Worm (Caenorhabditis elegans) whole organism, L2 larva: ENCODE results near the gene rrc-1.

Experiments
- C34F6.9 ChIP-seq: fragments of 150-350 bp; optimal IDR thresholded peaks from 2 replicates; lab custom pipeline; 2014; ENCODE audit warnings: missing biosample characterization, missing genetic modification characterization
- F13H6.1 ChIP-seq: sonication (generic microtip); optimal IDR thresholded peaks from 2 replicates; lab custom pipeline; 2016; ENCODE audit warnings: missing genetic modification characterization, missing compliant biosample characterization
- ZK546.5 ChIP-seq: sonication (generic microtip); optimal IDR thresholded peaks from 2 replicates; lab custom pipeline; 2017; ENCODE audit warnings: missing biosample characterization, missing genetic modification characterization
- aly-2 ChIP-seq: fragments of 150-350 bp; optimal IDR thresholded peaks from 2 replicates; lab custom pipeline; 2014; ENCODE audit warnings: missing biosample characterization, missing genetic modification characterization
- ama-1 ChIP-seq: fragments of 150-350 bp; optimal IDR thresholded peaks from 2 replicates; lab custom pipeline; 2018; ENCODE audit warnings: inconsistent platforms
- ceh-16 ChIP-seq: fragments of 150-350 bp; optimal IDR thresholded peaks from 2 replicates; lab custom pipeline; 2014; ENCODE audit warnings: missing biosample characterization, missing genetic modification characterization
- ceh-82 ChIP-seq: fragments of 150-350 bp; optimal IDR thresholded peaks from 2 replicates; lab custom pipeline; 2014; ENCODE audit warnings: missing biosample characterization, missing genetic modification characterization
- crh-2 ChIP-seq: sonication (generic microtip); optimal IDR thresholded peaks from 2 replicates; lab custom pipeline; 2017; ENCODE audit warnings: missing biosample characterization, missing genetic modification characterization
- dmd-4 ChIP-seq: sonication (generic microtip); optimal IDR thresholded peaks from 2 replicates; lab custom pipeline; 2017; ENCODE audit warnings: missing biosample characterization, missing genetic modification characterization
- egl-27 ChIP-seq: sonication (generic microtip); optimal IDR thresholded peaks from 3 replicates; lab custom pipeline; 2017; ENCODE audit warnings: missing biosample characterization, missing genetic modification reagents, missing genetic modification characterization
- elt-1 ChIP-seq: fragments of 150-350 bp; optimal IDR thresholded peaks from 2 replicates; lab custom pipeline; 2014; ENCODE audit warnings: missing biosample characterization, missing genetic modification characterization
- elt-3 ChIP-seq: sonication (generic microtip); optimal IDR thresholded peaks from 2 replicates; lab custom pipeline; 2017; ENCODE audit warnings: missing biosample characterization, missing genetic modification characterization
- fos-1 ChIP-seq: fragments of 150-350 bp; optimal IDR thresholded peaks from 2 replicates; lab custom pipeline; 2014; ENCODE audit warnings: missing biosample characterization, missing genetic modification characterization
- gmeb-1 ChIP-seq: fragments of 150-350 bp; optimal IDR thresholded peaks from 2 replicates; lab custom pipeline; 2014; ENCODE audit warnings: missing biosample characterization, missing genetic modification characterization
- lin-11 ChIP-seq: fragments of 150-350 bp; sonication (generic microtip); optimal IDR thresholded peaks from 2 replicates; lab custom pipeline; 2014; ENCODE audit warnings: missing biosample characterization, missing genetic modification characterization, inconsistent platforms, mixed read lengths
- lin-13 ChIP-seq: fragments of 150-350 bp; optimal IDR thresholded peaks from 2 replicates; lab custom pipeline; 2014; ENCODE audit warnings: missing biosample characterization, missing genetic modification reagents, missing genetic modification characterization
- lsy-2 ChIP-seq, 2 experiments: fragments of 150-350 bp in 1 of 2; sonication (generic microtip) in 1 of 2; optimal IDR thresholded peaks; 2 replicates each; lab custom pipeline; 2014 to 2017; ENCODE audit warnings: missing biosample characterization in 2 of 2, missing genetic modification characterization in 2 of 2
- mab-5 ChIP-seq: fragments of 150-350 bp; optimal IDR thresholded peaks from 2 replicates; lab custom pipeline; 2014; ENCODE audit warnings: missing biosample characterization, missing genetic modification characterization
- mbf-1 ChIP-seq: sonication (generic microtip); optimal IDR thresholded peaks from 2 replicates; lab custom pipeline; 2017; ENCODE audit warnings: missing biosample characterization, missing genetic modification characterization
- mdl-1 ChIP-seq, 2 experiments: fragments of 150-350 bp in 1 of 2; sonication (generic microtip) in 1 of 2; optimal IDR thresholded peaks; 2 replicates each; lab custom pipeline; 2017; ENCODE audit warnings: missing biosample characterization in 2 of 2, missing genetic modification characterization in 2 of 2
- nhr-11 ChIP-seq: fragments of 150-350 bp; optimal IDR thresholded peaks from 2 replicates; lab custom pipeline; 2014; ENCODE audit warnings: missing biosample characterization, missing genetic modification characterization
- nhr-12 ChIP-seq: fragments of 150-350 bp; optimal IDR thresholded peaks from 2 replicates; lab custom pipeline; 2014; ENCODE audit warnings: missing biosample characterization, missing genetic modification characterization
- nhr-129 ChIP-seq: fragments of 150-350 bp; optimal IDR thresholded peaks from 2 replicates; lab custom pipeline; 2014; ENCODE audit warnings: missing biosample characterization, missing genetic modification characterization
- nhr-21 ChIP-seq: fragments of 150-350 bp; optimal IDR thresholded peaks from 2 replicates; lab custom pipeline; 2014; ENCODE audit warnings: missing biosample characterization, missing genetic modification characterization
- nhr-237 ChIP-seq: fragments of 150-350 bp; optimal IDR thresholded peaks from 2 replicates; lab custom pipeline; 2014; ENCODE audit warnings: missing biosample characterization, missing genetic modification characterization
- nhr-25 ChIP-seq: fragments of 150-350 bp; sonication (generic microtip); optimal IDR thresholded peaks from 3 replicates; lab custom pipeline; 2014; ENCODE audit warnings: missing biosample characterization, missing genetic modification characterization
- nhr-6 ChIP-seq: fragments of 150-350 bp; optimal IDR thresholded peaks from 2 replicates; lab custom pipeline; 2014; ENCODE audit warnings: missing biosample characterization, missing genetic modification characterization
- nhr-77 ChIP-seq: fragments of 150-350 bp; optimal IDR thresholded peaks from 2 replicates; lab custom pipeline; 2014; ENCODE audit warnings: missing biosample characterization, missing genetic modification characterization
- peb-1 ChIP-seq: fragments of 150-350 bp; optimal IDR thresholded peaks from 2 replicates; lab custom pipeline; 2014; ENCODE audit warnings: missing biosample characterization, missing genetic modification characterization
- sem-4 ChIP-seq: fragments of 150-350 bp; optimal IDR thresholded peaks from 2 replicates; lab custom pipeline; 2014; ENCODE audit warnings: missing biosample characterization, missing genetic modification reagents, missing genetic modification characterization
- skn-1 ChIP-seq: sonication (generic microtip); optimal IDR thresholded peaks from 2 replicates; lab custom pipeline; 2017; ENCODE audit warnings: missing biosample characterization, missing genetic modification characterization
- sma-3 ChIP-seq: sonication (generic microtip); optimal IDR thresholded peaks from 2 replicates; lab custom pipeline; 2016; ENCODE audit warnings: missing genetic modification reagents, missing genetic modification characterization, missing compliant biosample characterization
- sma-9 ChIP-seq, 2 experiments: fragments of 150-350 bp in 1 of 2; sonication (generic microtip) in 1 of 2; optimal IDR thresholded peaks; 2 replicates each; lab custom pipeline; 2014 to 2016; ENCODE audit warnings: missing genetic modification characterization in 2 of 2, mild to moderate bottlenecking in 1 of 2, missing biosample characterization in 1 of 2, missing compliant biosample characterization in 1 of 2, missing genetic modification reagents in 1 of 2, moderate library complexity in 1 of 2
- snpc-4 ChIP-seq: fragments of 150-350 bp; optimal IDR thresholded peaks from 2 replicates; lab custom pipeline; 2014; ENCODE audit warnings: missing biosample characterization, missing genetic modification characterization
- unc-39 ChIP-seq: fragments of 150-350 bp; optimal IDR thresholded peaks from 2 replicates; lab custom pipeline; 2014; ENCODE audit warnings: missing biosample characterization, missing genetic modification characterization
- unc-55 ChIP-seq: fragments of 150-350 bp; sonication (generic microtip); optimal IDR thresholded peaks from 3 replicates; lab custom pipeline; 2014; ENCODE audit warnings: missing biosample characterization, missing genetic modification reagents, missing genetic modification characterization
- zag-1 ChIP-seq: fragments of 150-350 bp; optimal IDR thresholded peaks from 2 replicates; lab custom pipeline; 2014; ENCODE audit warnings: missing biosample characterization, missing genetic modification characterization
- ztf-1 ChIP-seq: fragments of 200-800 bp; sonication (Bioruptor generic); conservative IDR thresholded peaks from 2 replicates; pipeline ENCODE4 v1.3.6; 2022; ENCODE audit warnings: missing genetic modification characterization, missing compliant biosample characterization
- ztf-11 ChIP-seq: sonication (generic microtip); optimal IDR thresholded peaks from 2 replicates; lab custom pipeline; 2017; ENCODE audit warnings: missing biosample characterization, missing genetic modification characterization
- ztf-4 ChIP-seq: fragments of 150-350 bp; optimal IDR thresholded peaks from 2 replicates; lab custom pipeline; 2014; ENCODE audit warnings: missing biosample characterization, missing genetic modification characterization

rrc-1 gene

ce11 chrX:9842102-9842501 lies 11.0 kb upstream of the rrc-1 start:
- TF ChIP-seq sem-4 (tag; lab: Kevin White, UChicago) (peak; percentile 24), peb-1 (tag; lab: Kevin White, UChicago) (no peak), nhr-129 (tag; lab: Kevin White, UChicago) (peak; percentile 32), mab-5 (peak; percentile 2), lsy-2 (tag; optimal IDR thresholded peaks at IDR 0.05; lab: Kevin White, UChicago) (peak in 1 of 2 experiments; percentile 13), nhr-6 (no peak), C34F6.9 (tag; lab: Kevin White, UChicago) (no peak)
- TF ChIP-seq, all 48 proteins: peak for 4

DNA sequence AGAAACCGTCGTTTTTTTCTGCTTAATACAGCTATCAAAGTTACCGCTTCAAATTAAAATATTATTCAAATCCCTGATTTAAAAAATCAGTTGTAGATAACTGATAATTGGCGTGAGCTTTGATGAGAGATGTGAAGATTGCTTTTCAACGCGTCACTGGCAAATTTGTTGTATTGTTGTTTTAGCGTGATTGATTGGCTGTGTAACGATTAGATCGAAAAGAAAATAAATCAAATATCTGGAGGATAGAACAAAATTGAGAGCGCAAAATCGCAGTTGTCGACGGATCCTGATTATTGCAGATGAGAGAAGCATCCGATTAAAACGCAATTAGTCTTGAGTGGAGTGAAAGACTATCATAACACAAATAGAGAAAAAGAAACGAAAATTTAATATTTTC lies 9.8 kb upstream of the rrc-1 start:
- TF ChIP-seq mab-5 (peak; percentile 82), skn-1 (tag; lab: Kevin White, UChicago) (no peak)

ce11 chrX:9837989-9838541 lies 7.0 kb upstream of the rrc-1 start, which contains the start of gene ipla-2:
TSS of gene ipla-2 (minus strand) at chrX:9838039.
- TF ChIP-seq elt-3 (tag; lab: Kevin White, UChicago): no peak
- peak; percentile 59 for TF ChIP-seq sma-9 (GFP tag; optimal IDR thresholded peaks at IDR 0.05; lab: Kevin White, UChicago)
- no peak for TF ChIP-seq sma-9 (tag; optimal IDR thresholded peaks at IDR 0.05; lab: Kevin White, UChicago)
- peak; percentile 4 for TF ChIP-seq ama-1 (lab: Kevin White, UChicago)
- TF ChIP-seq nhr-25 (tag; lab: Kevin White, UChicago): peak; percentile 58
- TF ChIP-seq C34F6.9 (tag; lab: Kevin White, UChicago): peak; percentile 93
- TF ChIP-seq sma-3 (GFP tag; lab: Kevin White, UChicago): peak; percentile 4
- TF ChIP-seq mab-5: no peak
- TF ChIP-seq crh-2 (tag; lab: Kevin White, UChicago): peak; percentile 88
- peak; percentile 65 for TF ChIP-seq nhr-6
- peak; percentile 17 for TF ChIP-seq lin-11 (tag; lab: Kevin White, UChicago)
- TF ChIP-seq ztf-4: peak; percentile 26
- peak; percentile 55 for TF ChIP-seq lin-13 (GFP tag; lab: Kevin White, UChicago)
- TF ChIP-seq fos-1 (tag; lab: Kevin White, UChicago): peak; percentile 84
- TF ChIP-seq zag-1 (tag; lab: Kevin White, UChicago): peak; percentile 38
- TF ChIP-seq unc-55 (GFP tag; lab: Kevin White, UChicago): peak; percentile 71
- TF ChIP-seq unc-39: no peak
- peak; percentile 24 to 79 for TF ChIP-seq lsy-2 (tag; optimal IDR thresholded peaks at IDR 0.05; lab: Kevin White, UChicago)
- peak; percentile 74 for TF ChIP-seq sem-4 (tag; lab: Kevin White, UChicago)
- no peak for TF ChIP-seq peb-1 (tag; lab: Kevin White, UChicago)
- no peak for TF ChIP-seq nhr-237 (tag; lab: Kevin White, UChicago)
- TF ChIP-seq skn-1 (tag; lab: Kevin White, UChicago): peak; percentile 30
- TF ChIP-seq nhr-129 (tag; lab: Kevin White, UChicago): peak; percentile 91
- TF ChIP-seq nhr-21 (tag; lab: Kevin White, UChicago): peak; percentile 3
- peak; percentile 8 for TF ChIP-seq snpc-4 (tag; lab: Kevin White, UChicago)
- peak; percentile 21 to 92 for TF ChIP-seq mdl-1 (tag; optimal IDR thresholded peaks at IDR 0.05; lab: Kevin White, UChicago)
- TF ChIP-seq ceh-82: no peak
- TF ChIP-seq F13H6.1 (tag; lab: Kevin White, UChicago): peak; percentile 57
- no peak for TF ChIP-seq nhr-77 (tag; lab: Kevin White, UChicago)

DNA sequence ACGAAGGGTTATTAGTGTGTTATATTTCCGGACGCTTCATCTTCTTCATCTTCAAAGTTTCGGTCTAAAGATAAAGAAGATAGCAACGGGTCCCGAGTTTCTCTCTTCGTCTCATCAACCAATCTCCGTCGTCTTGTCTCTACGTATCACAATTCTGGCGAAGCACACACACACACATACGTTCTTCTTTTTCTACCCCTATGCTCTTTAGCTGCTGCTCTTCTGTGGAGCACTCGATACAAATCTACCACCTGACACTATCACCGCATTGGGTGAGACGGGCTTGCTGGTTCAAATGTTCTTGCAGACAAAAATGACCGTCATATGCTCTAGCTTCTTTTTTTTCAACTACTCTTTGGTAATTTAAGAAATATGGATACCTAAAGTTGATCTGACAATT lies 1.3 kb upstream of the rrc-1 start:
- peak; percentile 45 for TF ChIP-seq F13H6.1 (tag; lab: Kevin White, UChicago)
- TF ChIP-seq nhr-129 (tag; lab: Kevin White, UChicago): peak; percentile 42
- no peak for TF ChIP-seq peb-1 (tag; lab: Kevin White, UChicago)
- TF ChIP-seq, all 48 proteins: peak for 2

DNA sequence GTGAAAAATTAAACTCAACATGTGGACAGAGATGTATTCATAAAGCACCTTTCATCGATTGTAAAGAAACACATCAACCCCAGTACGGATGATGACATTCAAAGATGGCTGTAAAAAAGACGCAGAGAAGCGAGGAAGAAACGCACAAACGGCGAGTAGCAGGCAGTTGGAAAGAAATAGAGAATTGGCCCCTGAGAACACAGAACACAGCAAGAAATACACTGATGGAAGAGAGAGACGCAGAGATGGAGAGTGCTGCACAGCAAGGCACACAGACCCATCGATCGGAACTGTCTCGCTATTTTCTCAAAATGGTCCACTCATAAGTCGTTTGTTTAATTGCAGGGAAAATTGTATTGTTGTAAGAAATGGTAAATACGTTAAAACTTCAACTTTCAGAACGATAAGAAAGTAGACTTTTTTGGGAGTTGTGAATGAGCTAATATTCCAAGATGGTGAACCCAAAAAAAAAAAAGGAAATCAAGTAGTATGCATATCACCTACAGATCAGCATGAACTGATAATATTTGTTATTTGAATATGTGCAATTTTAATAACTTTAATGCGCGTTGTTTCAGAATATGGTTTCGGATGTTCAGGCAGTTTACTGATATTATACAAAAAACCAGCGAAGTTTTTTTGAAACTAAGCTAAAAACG lies 8.4 kb downstream of the rrc-1 start:
- no peak for TF ChIP-seq unc-39
- peak; percentile 26 for TF ChIP-seq sma-9 (GFP tag; optimal IDR thresholded peaks at IDR 0.05; lab: Kevin White, UChicago)
- no peak for TF ChIP-seq sma-9 (tag; optimal IDR thresholded peaks at IDR 0.05; lab: Kevin White, UChicago)
- TF ChIP-seq skn-1 (tag; lab: Kevin White, UChicago): peak; percentile 81
- no peak for TF ChIP-seq elt-1 (tag; lab: Kevin White, UChicago)
- no peak for TF ChIP-seq ceh-16 (tag; lab: Kevin White, UChicago)
- no peak for TF ChIP-seq dmd-4 (tag; lab: Kevin White, UChicago)
- TF ChIP-seq lin-13 (GFP tag; lab: Kevin White, UChicago): no peak
- TF ChIP-seq gmeb-1 (tag; lab: Kevin White, UChicago): no peak
- no peak for TF ChIP-seq peb-1 (tag; lab: Kevin White, UChicago)
- TF ChIP-seq zag-1 (tag; lab: Kevin White, UChicago): peak; percentile 41
- peak; percentile 68 for TF ChIP-seq F13H6.1 (tag; lab: Kevin White, UChicago)
- no peak for TF ChIP-seq nhr-12 (tag; lab: Kevin White, UChicago)
- no peak for TF ChIP-seq ama-1 (lab: Kevin White, UChicago)
- peak; percentile 76 for TF ChIP-seq C34F6.9 (tag; lab: Kevin White, UChicago)
- TF ChIP-seq crh-2 (tag; lab: Kevin White, UChicago): peak; percentile 77
- TF ChIP-seq fos-1 (tag; lab: Kevin White, UChicago): peak; percentile 78
- no peak for TF ChIP-seq ztf-1 (GFP tag; lab: Robert Waterston, UW)
- no peak for TF ChIP-seq nhr-11 (tag; lab: Kevin White, UChicago)
- TF ChIP-seq aly-2 (tag; lab: Kevin White, UChicago): no peak
- no peak for TF ChIP-seq ZK546.5 (tag; lab: Kevin White, UChicago)
- TF ChIP-seq lin-11 (tag; lab: Kevin White, UChicago): no peak
- no peak for TF ChIP-seq mbf-1
- TF ChIP-seq egl-27: no peak
- TF ChIP-seq mab-5: no peak
- no peak for TF ChIP-seq snpc-4 (tag; lab: Kevin White, UChicago)
- no peak for TF ChIP-seq ztf-11
- TF ChIP-seq nhr-237 (tag; lab: Kevin White, UChicago): no peak
